Worm (Caenorhabditis elegans): Measurements from ENCODE around the gene sax-3.

sax-3 gene

DNA sequence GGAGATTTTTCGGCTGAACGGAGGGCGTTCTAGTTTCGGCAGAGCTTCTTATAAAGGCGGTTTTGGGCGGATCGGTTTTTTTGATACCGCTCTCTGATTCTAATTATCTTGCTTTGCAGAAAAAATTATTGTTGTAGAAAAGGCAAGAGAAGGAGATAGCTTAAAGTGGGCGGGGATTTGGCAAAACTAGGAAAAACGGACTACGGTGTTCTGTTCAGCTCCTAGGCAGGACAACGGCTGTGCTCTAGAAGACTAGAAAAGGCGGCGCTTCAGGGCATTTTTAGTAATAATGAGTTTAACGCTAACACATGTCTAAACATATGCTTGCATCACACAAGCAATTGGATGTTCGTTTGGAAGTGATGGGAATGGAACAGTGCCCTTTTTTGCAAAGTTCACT, 46.6 kb downstream of the sax-3 start, which contains the start of gene C04F6.7:
Gene C04F6.7, minus strand, starts transcription at position 101 of the 400 bp plus-strand sequence.
- TF ChIP-seq unc-62 (GFP tag; optimal IDR thresholded peaks at IDR 0.05), result no peak
- TF ChIP-seq M03D4.4 (tag; optimal IDR thresholded peaks at IDR 0.05), result no peak
- TF ChIP-seq bed-3 (GFP tag; optimal IDR thresholded peaks at IDR 0.05), result no peak
- TF ChIP-seq nhr-2 (tag; optimal IDR thresholded peaks at IDR 0.05), result no peak
- TF ChIP-seq snpc-4 (tag; optimal IDR thresholded peaks at IDR 0.05), result no peak
- TF ChIP-seq elt-3 (tag; optimal IDR thresholded peaks at IDR 0.05), result no peak
- TF ChIP-seq nhr-28 (tag; optimal IDR thresholded peaks at IDR 0.05), result no peak
- no peak for TF ChIP-seq ces-1 (GFP tag; optimal IDR thresholded peaks at IDR 0.05)
- TF ChIP-seq ham-2 (GFP tag; optimal IDR thresholded peaks at IDR 0.05), result no peak
- TF ChIP-seq elt-1 (tag; optimal IDR thresholded peaks at IDR 0.05; ENCODE audit: borderline replicate concordance, insufficient read depth), result no peak
- no peak for TF ChIP-seq flh-1 (GFP tag; optimal IDR thresholded peaks at IDR 0.05)
- no peak for TF ChIP-seq ceh-43 (GFP tag; optimal IDR thresholded peaks at IDR 0.05)
- TF ChIP-seq unc-39 (tag; optimal IDR thresholded peaks at IDR 0.05), result no peak
- TF ChIP-seq lin-32 (GFP tag; optimal IDR thresholded peaks at IDR 0.05), result no peak
- TF ChIP-seq lsy-2 (tag; optimal IDR thresholded peaks at IDR 0.05), result no peak
- no peak for TF ChIP-seq nhr-76 (tag; optimal IDR thresholded peaks at IDR 0.05)
- TF ChIP-seq unc-120 (tag; optimal IDR thresholded peaks at IDR 0.05; ENCODE audit: poor library complexity, severe bottlenecking), result no peak

DNA sequence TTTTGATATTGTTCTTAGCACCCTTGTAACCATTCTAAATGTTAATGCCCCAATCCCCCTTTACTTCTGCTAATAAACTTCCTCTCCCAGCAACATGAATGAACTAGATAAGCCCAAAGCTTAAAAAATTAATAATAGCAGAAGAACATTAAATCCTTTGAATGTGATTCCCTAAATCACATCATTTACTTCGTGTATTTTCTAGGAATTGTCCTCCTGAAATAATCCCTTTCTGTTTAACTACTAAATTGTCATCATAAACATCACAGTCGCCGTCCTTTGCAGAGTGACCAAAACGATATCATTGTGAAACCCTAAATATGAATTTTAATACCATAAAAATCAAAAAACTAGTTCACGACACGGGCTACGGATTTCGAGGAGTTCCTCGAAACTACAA, 49.7 kb downstream of the sax-3 start:
- TF ChIP-seq lin-13 (tag; optimal IDR thresholded peaks at IDR 0.05) (no peak), tbx-8 (GFP tag; optimal IDR thresholded peaks at IDR 0.05) (no peak), bed-3 (GFP tag; optimal IDR thresholded peaks at IDR 0.05) (no peak), nhr-28 (tag; optimal IDR thresholded peaks at IDR 0.05) (no peak), sem-2 (GFP tag; optimal IDR thresholded peaks at IDR 0.05) (no peak), lsy-2 (tag; optimal IDR thresholded peaks at IDR 0.05) (no peak), pha-4 (tag; optimal IDR thresholded peaks at IDR 0.05) (no peak), ztf-11 (tag; optimal IDR thresholded peaks at IDR 0.05) (no peak), M03D4.4 (tag; optimal IDR thresholded peaks at IDR 0.05) (no peak), unc-120 (tag; optimal IDR thresholded peaks at IDR 0.05; ENCODE audit: poor library complexity, severe bottlenecking) (no peak), hlh-1 (tag; optimal IDR thresholded peaks at IDR 0.05) (no peak), nhr-76 (tag; optimal IDR thresholded peaks at IDR 0.05) (no peak), ceh-83 (GFP tag; optimal IDR thresholded peaks at IDR 0.05) (no peak), nhr-237 (tag; optimal IDR thresholded peaks at IDR 0.05) (no peak), snpc-4 (tag; optimal IDR thresholded peaks at IDR 0.05) (no peak), mls-2 (tag; optimal IDR thresholded peaks at IDR 0.05) (no peak), nhr-2 (tag; optimal IDR thresholded peaks at IDR 0.05) (no peak)

ce11 chrX:3414660-3415144, 51.0 kb downstream of the sax-3 start, which contains the start of gene dhs-27:
TSS of gene dhs-27 (minus strand) at chrX:3414710.
- no peak for TF ChIP-seq cnd-1 (tag; optimal IDR thresholded peaks at IDR 0.05)
- no peak for TF ChIP-seq nhr-28 (tag; optimal IDR thresholded peaks at IDR 0.05)
- no peak for TF ChIP-seq pha-4 (tag; optimal IDR thresholded peaks at IDR 0.05)
- no peak for TF ChIP-seq hlh-1 (tag; optimal IDR thresholded peaks at IDR 0.05)
- TF ChIP-seq unc-62 (GFP tag; optimal IDR thresholded peaks at IDR 0.05), result no peak
- no peak for TF ChIP-seq drap-1 (GFP tag; optimal IDR thresholded peaks at IDR 0.05)
- no peak for TF ChIP-seq ztf-11 (tag; optimal IDR thresholded peaks at IDR 0.05)
- peak; percentile 4 for TF ChIP-seq elt-1 (tag; optimal IDR thresholded peaks at IDR 0.05; ENCODE audit: borderline replicate concordance, insufficient read depth)
- no peak for TF ChIP-seq ces-1 (GFP tag; optimal IDR thresholded peaks at IDR 0.05)
- no peak for TF ChIP-seq sem-2 (GFP tag; optimal IDR thresholded peaks at IDR 0.05)
- TF ChIP-seq unc-120 (tag; optimal IDR thresholded peaks at IDR 0.05; ENCODE audit: poor library complexity, severe bottlenecking), result no peak
- peak; percentile 45 for TF ChIP-seq ham-2 (GFP tag; optimal IDR thresholded peaks at IDR 0.05)

DNA sequence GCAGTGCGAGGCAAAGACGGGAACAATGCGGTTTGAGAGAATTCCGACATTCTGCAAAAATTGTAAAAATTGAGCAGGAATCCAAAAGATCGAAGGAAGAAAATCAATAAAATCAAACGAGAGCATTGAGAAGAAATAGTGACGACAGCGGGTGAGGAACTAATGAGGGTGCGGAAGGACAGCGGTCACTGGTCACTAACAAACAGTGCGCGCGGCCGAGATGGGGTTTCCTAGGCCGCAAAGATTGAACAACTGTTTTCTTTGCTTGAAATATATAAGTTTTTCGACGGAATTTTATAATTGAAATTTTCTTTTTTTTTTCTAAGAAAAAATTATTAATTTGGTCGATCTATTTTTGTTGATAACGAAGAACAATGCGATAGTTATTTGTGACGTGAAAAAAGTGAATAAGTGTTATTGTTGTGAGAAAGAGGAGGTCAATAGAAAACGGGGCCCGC, 54.1 kb downstream of the sax-3 start, which contains the start of gene unc-78:
Gene unc-78, minus strand, starts transcription at position 51 of the 458 bp plus-strand sequence.
- TF ChIP-seq nhr-28 (tag; optimal IDR thresholded peaks at IDR 0.05), result no peak
- no peak for TF ChIP-seq tbx-8 (GFP tag; optimal IDR thresholded peaks at IDR 0.05)
- no peak for TF ChIP-seq ceh-43 (GFP tag; optimal IDR thresholded peaks at IDR 0.05)
- TF ChIP-seq hlh-1 (tag; optimal IDR thresholded peaks at IDR 0.05), result peak; percentile 9
- no peak for TF ChIP-seq lin-13 (tag; optimal IDR thresholded peaks at IDR 0.05)
- TF ChIP-seq M03D4.4 (tag; optimal IDR thresholded peaks at IDR 0.05), result no peak

ce11 chrX:3408717-3409303, 56.9 kb downstream of the sax-3 start:
- TF ChIP-seq mep-1 (tag; optimal IDR thresholded peaks at IDR 0.05) (no peak), ham-2 (GFP tag; optimal IDR thresholded peaks at IDR 0.05) (no peak), unc-120 (tag; optimal IDR thresholded peaks at IDR 0.05; ENCODE audit: poor library complexity, severe bottlenecking) (no peak), bed-3 (GFP tag; optimal IDR thresholded peaks at IDR 0.05) (no peak), blmp-1 (tag; optimal IDR thresholded peaks at IDR 0.05) (no peak)
